Worm (Caenorhabditis elegans) whole organism, L3 larva: Measurements from ENCODE around the gene ZK84.4.

Source experiments
- R02D3.7 ChIP-seq: fragments of 150-350 bp; optimal IDR thresholded peaks from 2 replicates; lab custom pipeline; 2014; ENCODE audit warnings: missing biosample characterization, missing genetic modification characterization
- ZK546.5 ChIP-seq: sonication (generic microtip); optimal IDR thresholded peaks from 2 replicates; lab custom pipeline; 2017; ENCODE audit warnings: missing biosample characterization, missing genetic modification characterization
- ceh-9 ChIP-seq: sonication (generic microtip); optimal IDR thresholded peaks from 2 replicates; lab custom pipeline; 2018; ENCODE audit warnings: missing biosample characterization, missing genetic modification characterization
- egl-27 ChIP-seq: sonication (generic microtip); optimal IDR thresholded peaks from 4 replicates; lab custom pipeline; 2017; ENCODE audit warnings: missing biosample characterization, missing genetic modification reagents, missing genetic modification characterization
- egl-5 ChIP-seq: fragments of 150-350 bp; optimal IDR thresholded peaks from 2 replicates; lab custom pipeline; 2017; ENCODE audit warnings: missing biosample characterization, missing genetic modification reagents, missing genetic modification characterization, inconsistent platforms
- elt-1 ChIP-seq: fragments of 150-350 bp; optimal IDR thresholded peaks from 2 replicates; lab custom pipeline; 2014; ENCODE audit warnings: missing biosample characterization, missing genetic modification characterization
- elt-2 ChIP-seq: sonication (generic microtip); optimal IDR thresholded peaks from 2 replicates; lab custom pipeline; 2016; ENCODE audit warnings: missing genetic modification reagents, mild to moderate bottlenecking, missing genetic modification characterization, missing compliant biosample characterization
- eor-1 ChIP-seq, 2 experiments: fragments of 150-350 bp; optimal IDR thresholded peaks; 2 replicates each; lab custom pipeline; 2014 to 2018; ENCODE audit warnings: missing biosample characterization in 2 of 2, missing genetic modification characterization in 2 of 2
- fkh-10 ChIP-seq: sonication (generic microtip); optimal IDR thresholded peaks from 2 replicates; lab custom pipeline; 2017; ENCODE audit warnings: missing biosample characterization, missing genetic modification reagents, missing genetic modification characterization
- fkh-2 ChIP-seq: fragments of 150-350 bp; optimal IDR thresholded peaks from 2 replicates; lab custom pipeline; 2014; ENCODE audit warnings: missing biosample characterization, missing genetic modification reagents, missing genetic modification characterization
- fos-1 ChIP-seq: fragments of 150-350 bp; optimal IDR thresholded peaks from 2 replicates; lab custom pipeline; 2014; ENCODE audit warnings: missing biosample characterization, missing genetic modification characterization
- hmg-11 ChIP-seq: sonication (generic microtip); optimal IDR thresholded peaks from 2 replicates; lab custom pipeline; 2016; ENCODE audit warnings: missing genetic modification characterization, missing compliant biosample characterization
- jun-1 ChIP-seq: fragments of 150-350 bp; optimal IDR thresholded peaks from 2 replicates; lab custom pipeline; 2014; ENCODE audit warnings: missing biosample characterization, missing genetic modification reagents, missing genetic modification characterization
- lin-39 ChIP-seq: fragments of 150-350 bp; optimal IDR thresholded peaks from 2 replicates; lab custom pipeline; 2018; ENCODE audit warnings: missing biosample characterization, missing genetic modification reagents, missing genetic modification characterization
- lsy-12 ChIP-seq: sonication (generic microtip); optimal IDR thresholded peaks from 2 replicates; lab custom pipeline; 2016; ENCODE audit warnings: mild to moderate bottlenecking, missing genetic modification characterization, missing compliant biosample characterization
- nfya-1 ChIP-seq: sonication (generic microtip); optimal IDR thresholded peaks from 2 replicates; lab custom pipeline; 2017; ENCODE audit warnings: missing genetic modification characterization, mild to moderate bottlenecking, missing compliant biosample characterization, antibody characterized with exemption, moderate library complexity; ENCODE audit not compliant: insufficient read depth
- nhr-11 ChIP-seq: fragments of 150-350 bp; optimal IDR thresholded peaks from 2 replicates; lab custom pipeline; 2014; ENCODE audit warnings: missing biosample characterization, missing genetic modification characterization
- nhr-23 ChIP-seq: fragments of 150-350 bp; optimal IDR thresholded peaks from 2 replicates; lab custom pipeline; 2014; ENCODE audit warnings: missing biosample characterization, missing genetic modification reagents, missing genetic modification characterization
- nhr-25 ChIP-seq: sonication (generic microtip); optimal IDR thresholded peaks from 2 replicates; lab custom pipeline; 2017; ENCODE audit warnings: missing biosample characterization, missing genetic modification characterization
- nhr-28 ChIP-seq: fragments of 150-350 bp; optimal IDR thresholded peaks from 2 replicates; lab custom pipeline; 2014; ENCODE audit warnings: missing biosample characterization, missing genetic modification characterization
- nhr-43 ChIP-seq: sonication (generic microtip); optimal IDR thresholded peaks from 2 replicates; lab custom pipeline; 2016; ENCODE audit warnings: mild to moderate bottlenecking, missing genetic modification characterization, missing compliant biosample characterization; ENCODE audit not compliant: poor library complexity, severe bottlenecking
- nhr-77 ChIP-seq: fragments of 150-350 bp; optimal IDR thresholded peaks from 2 replicates; lab custom pipeline; 2014; ENCODE audit warnings: missing biosample characterization, missing genetic modification characterization
- pha-4 ChIP-seq: fragments of 150-350 bp; optimal IDR thresholded peaks from 2 replicates; lab custom pipeline; 2014; ENCODE audit warnings: missing biosample characterization, missing genetic modification reagents, missing genetic modification characterization
- pqm-1 ChIP-seq: fragments of 150-350 bp; optimal IDR thresholded peaks from 2 replicates; lab custom pipeline; 2017; ENCODE audit warnings: missing biosample characterization, missing genetic modification characterization, inconsistent platforms
- snpc-4 ChIP-seq: fragments of 150-350 bp; optimal IDR thresholded peaks from 2 replicates; lab custom pipeline; 2014; ENCODE audit warnings: missing biosample characterization, missing genetic modification characterization
- tbx-2 ChIP-seq: sonication (generic microtip); optimal IDR thresholded peaks from 2 replicates; lab custom pipeline; 2016; ENCODE audit warnings: mild to moderate bottlenecking, missing genetic modification characterization, missing compliant biosample characterization
- unc-39 ChIP-seq: sonication (generic microtip); optimal IDR thresholded peaks from 4 replicates; lab custom pipeline; 2017; ENCODE audit warnings: missing biosample characterization, missing genetic modification characterization
- unc-62 ChIP-seq: fragments of 150-350 bp; sonication (generic microtip); optimal IDR thresholded peaks from 4 replicates; lab custom pipeline; 2014; ENCODE audit warnings: missing biosample characterization, missing genetic modification reagents, missing genetic modification characterization

The ZK84.4 gene

ce11 chrII:6047639-6048159, 38.9 kb upstream of the ZK84.4 start, which contains the start of the genes R12C12.6 and ran-5 (continued):
- TF ChIP-seq eor-1 (tag; optimal IDR thresholded peaks at IDR 0.05; lab: Kevin White, UChicago) = no peak
- TF ChIP-seq nhr-23 = peak; percentile 90
- peak; percentile 52 for TF ChIP-seq jun-1 (tag; lab: Kevin White, UChicago)
- peak; percentile 20 for TF ChIP-seq ZK546.5
- TF ChIP-seq fkh-10 = peak; percentile 16
- TF ChIP-seq unc-39 (tag; lab: Kevin White, UChicago) = no peak
- peak; percentile 87 for TF ChIP-seq snpc-4 (tag; lab: Kevin White, UChicago)
- no peak for TF ChIP-seq egl-27 (tag; lab: Kevin White, UChicago)
- no peak for TF ChIP-seq fkh-2

- TF ChIP-seq elt-2 = no peak
- peak; percentile 41 for TF ChIP-seq nhr-25 (tag; lab: Kevin White, UChicago)
- peak; percentile 30 for TF ChIP-seq egl-5 (tag; lab: Kevin White, UChicago)
- no peak for TF ChIP-seq tbx-2 (tag; lab: Kevin White, UChicago)
- no peak for TF ChIP-seq unc-62
- no peak for TF ChIP-seq ZK546.5
- peak; percentile 49 for TF ChIP-seq pha-4 (tag; lab: Kevin White, UChicago)
- peak; percentile 8 for TF ChIP-seq lin-39 (tag; lab: Kevin White, UChicago)
- peak; percentile 22 for TF ChIP-seq nhr-23
- no peak for TF ChIP-seq elt-1 (tag; lab: Kevin White, UChicago)
- TF ChIP-seq ceh-9 = no peak
- TF ChIP-seq R02D3.7 (tag; lab: Kevin White, UChicago) = no peak
- peak; percentile 36 for TF ChIP-seq hmg-11
- TF ChIP-seq nfya-1 = peak; percentile 43
These were observed 37.3 kb upstream of the ZK84.4 start for ce11 chrII:6046023-6046631.

DNA sequence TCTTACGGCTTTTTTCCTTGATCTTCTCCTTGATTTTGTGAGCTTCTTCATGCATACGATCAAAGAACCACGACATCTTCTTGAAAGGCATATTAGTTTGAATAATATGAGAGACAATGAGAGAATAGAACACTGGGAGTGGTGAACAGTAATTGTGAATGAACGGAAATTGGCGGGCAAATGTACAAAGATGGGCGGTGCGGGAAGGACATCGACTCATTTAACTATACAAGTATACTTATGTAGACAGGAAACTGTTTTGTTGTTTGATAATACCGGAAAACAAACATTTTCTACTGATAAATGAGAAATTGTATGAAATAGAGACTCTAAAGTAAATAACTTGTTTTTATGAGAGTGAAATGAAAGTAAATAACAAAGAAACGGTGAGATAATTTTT, 36.3 kb upstream of the ZK84.4 start, which contains the start of gene R12C12.5:
TSS of gene R12C12.5 (minus strand) at position 101 of the 400 bp plus-strand sequence.
- TF ChIP-seq pha-4 (tag; lab: Kevin White, UChicago) = peak; percentile 59
- no peak for TF ChIP-seq nhr-43 (tag; lab: Kevin White, UChicago)
- TF ChIP-seq, all 47 proteins: peak for 1

DNA sequence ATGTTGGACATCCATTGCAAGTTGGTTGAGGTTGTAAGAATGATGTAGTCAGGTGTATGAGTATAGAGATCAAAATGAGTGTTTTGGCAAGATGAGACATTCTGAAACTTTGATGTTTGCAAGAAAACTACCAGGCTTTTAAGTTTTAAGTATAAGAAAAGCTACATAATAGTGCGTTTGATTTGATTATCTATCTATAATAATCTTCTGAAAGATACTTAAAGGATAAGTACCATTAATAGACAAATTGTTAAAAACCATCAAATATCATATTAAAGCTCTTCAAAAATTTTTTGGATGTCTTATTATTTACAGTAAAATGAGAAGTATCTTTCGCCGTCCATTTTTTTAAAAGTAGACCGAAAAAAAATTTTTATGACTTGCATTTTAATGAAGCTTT, 34.4 kb upstream of the ZK84.4 start, which contains the start of gene R12C12.10:
TSS of gene R12C12.10 (minus strand) at position 101 of the 400 bp plus-strand sequence.
- TF ChIP-seq egl-5 (tag; lab: Kevin White, UChicago) (no peak), unc-39 (tag; lab: Kevin White, UChicago) (no peak), nhr-28 (tag; lab: Kevin White, UChicago) (no peak), fos-1 (tag; lab: Kevin White, UChicago) (no peak), ZK546.5 (no peak), lin-39 (tag; lab: Kevin White, UChicago) (no peak), elt-2 (no peak), lsy-12 (tag; lab: Kevin White, UChicago) (no peak), pha-4 (tag; lab: Kevin White, UChicago) (no peak)

DNA sequence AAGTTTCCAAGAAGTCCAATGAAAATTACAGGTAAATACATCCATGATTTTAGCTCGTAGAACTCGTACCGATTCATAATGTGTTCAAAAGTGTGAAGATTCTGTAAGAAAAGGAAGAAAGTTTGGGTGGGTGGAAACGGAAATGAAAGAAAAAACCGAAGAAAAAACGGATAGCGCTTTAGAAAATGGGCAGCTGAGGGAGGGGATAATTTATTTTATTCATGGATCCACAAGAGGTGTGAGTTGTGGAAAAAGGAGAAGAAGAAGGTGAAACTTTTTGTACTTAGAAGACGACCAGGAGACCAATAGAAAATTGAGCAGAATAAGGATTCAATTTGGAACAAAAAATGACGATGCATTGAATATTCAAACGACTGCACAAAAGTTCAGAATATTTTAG, 22.3 kb upstream of the ZK84.4 start, which contains the start of gene frpr-16:
TSS of gene frpr-16 (minus strand) at position 101 of the 400 bp plus-strand sequence.
- no peak for TF ChIP-seq elt-2
- TF ChIP-seq nhr-28 (tag; lab: Kevin White, UChicago) = no peak
- no peak for TF ChIP-seq pha-4 (tag; lab: Kevin White, UChicago)
- TF ChIP-seq hmg-11 = no peak
- TF ChIP-seq ZK546.5 = no peak
- no peak for TF ChIP-seq jun-1 (tag; lab: Kevin White, UChicago)
- no peak for TF ChIP-seq nhr-11 (tag; lab: Kevin White, UChicago)
- no peak for TF ChIP-seq pqm-1 (tag; lab: Kevin White, UChicago)
- TF ChIP-seq unc-39 (tag; lab: Kevin White, UChicago) = no peak
- no peak for TF ChIP-seq tbx-2 (tag; lab: Kevin White, UChicago)

- TF ChIP-seq nfya-1 (peak; percentile 22), ceh-9 (no peak), lin-39 (tag; lab: Kevin White, UChicago) (peak; percentile 36), nhr-77 (tag; lab: Kevin White, UChicago) (no peak), egl-5 (tag; lab: Kevin White, UChicago) (peak; percentile 35), nhr-11 (tag; lab: Kevin White, UChicago) (peak; percentile 35)
- TF ChIP-seq, all 47 proteins: peak for 4
These were observed 19.9 kb upstream of the ZK84.4 start for ce11 chrII:6028594-6029141.
